Worm (Caenorhabditis elegans) whole organism, late embryonic: Measurements from ENCODE around the gene W06G6.10.

Experiments
- C08G9.2 ChIP-seq: sonication (generic microtip); optimal IDR thresholded peaks from 2 replicates; lab custom pipeline; 2016; ENCODE audit warnings: mild to moderate bottlenecking, missing genetic modification characterization, moderate library complexity, missing compliant biosample characterization
- ceh-24 ChIP-seq: sonication (generic microtip); optimal IDR thresholded peaks from 2 replicates; lab custom pipeline; 2016; ENCODE audit warnings: mild to moderate bottlenecking, missing genetic modification characterization, missing compliant biosample characterization
- ceh-31 ChIP-seq: sonication (generic microtip); optimal IDR thresholded peaks from 2 replicates; lab custom pipeline; 2016; ENCODE audit warnings: missing genetic modification characterization, missing compliant biosample characterization
- ceh-45 ChIP-seq: fragments of 200-800 bp; sonication (Bioruptor generic); IDR thresholded peaks from 2 replicates; pipeline ENCODE4 v1.3.6; 2022; ENCODE audit warnings: missing genetic modification reagents, missing genetic modification characterization, missing compliant biosample characterization
- ets-4 ChIP-seq: sonication (generic microtip); optimal IDR thresholded peaks from 2 replicates; lab custom pipeline; 2016; ENCODE audit warnings: missing genetic modification characterization, missing compliant biosample characterization
- eyg-1 ChIP-seq: sonication (generic microtip); optimal IDR thresholded peaks from 2 replicates; lab custom pipeline; 2016; ENCODE audit warnings: missing genotype, missing genetic modification characterization, missing compliant biosample characterization
- fkh-10 ChIP-seq: fragments of 150-350 bp; optimal IDR thresholded peaks from 2 replicates; lab custom pipeline; 2014; ENCODE audit warnings: missing biosample characterization, missing genetic modification reagents, missing genetic modification characterization
- nfya-1 ChIP-seq: sonication (generic microtip); optimal IDR thresholded peaks from 2 replicates; lab custom pipeline; 2017; ENCODE audit warnings: missing genetic modification characterization, mild to moderate bottlenecking, missing compliant biosample characterization, antibody characterized with exemption, moderate library complexity
- nhr-11 ChIP-seq: fragments of 150-350 bp; optimal IDR thresholded peaks from 2 replicates; lab custom pipeline; 2014; ENCODE audit warnings: missing biosample characterization, missing genetic modification characterization
- pha-2 ChIP-seq: sonication (generic microtip); optimal IDR thresholded peaks from 2 replicates; lab custom pipeline; 2017; ENCODE audit warnings: mild to moderate bottlenecking, missing genetic modification characterization, missing compliant biosample characterization
- sox-4 ChIP-seq: sonication (generic microtip); optimal IDR thresholded peaks from 2 replicates; lab custom pipeline; 2017; ENCODE audit warnings: mild to moderate bottlenecking, missing genetic modification characterization, inconsistent platforms, missing compliant biosample characterization
- syd-9 ChIP-seq: sonication (generic microtip); optimal IDR thresholded peaks from 2 replicates; lab custom pipeline; 2016; ENCODE audit warnings: mild to moderate bottlenecking, missing genetic modification characterization, moderate library complexity, missing compliant biosample characterization
- tbx-7 ChIP-seq: sonication (generic microtip); optimal IDR thresholded peaks from 2 replicates; lab custom pipeline; 2016; ENCODE audit warnings: missing genotype, missing genetic modification characterization, missing compliant biosample characterization
- unc-42 ChIP-seq: sonication (generic microtip); optimal IDR thresholded peaks from 2 replicates; lab custom pipeline; 2016; ENCODE audit warnings: missing genotype, missing genetic modification characterization, missing compliant biosample characterization

ce11 chrV:16617462-16617861 lies 29.5 kb downstream of the W06G6.10 start, which contains the start of gene Y70C5A.4:
- TF ChIP-seq ets-4 (tag; lab: Kevin White, UChicago) = no peak
- no peak for TF ChIP-seq ceh-45 (GFP tag; lab: Robert Waterston, UW)
- no peak for TF ChIP-seq sox-4
- TF ChIP-seq nhr-11 (tag; lab: Kevin White, UChicago) = no peak
- TF ChIP-seq pha-2 = no peak
- TF ChIP-seq nfya-1 (tag; lab: Kevin White, UChicago) = no peak
- no peak for TF ChIP-seq ceh-24 (tag; lab: Kevin White, UChicago)
- TF ChIP-seq tbx-7 = no peak
- no peak for TF ChIP-seq syd-9 (tag; lab: Kevin White, UChicago)
- TF ChIP-seq fkh-10 (GFP tag; lab: Kevin White, UChicago) = no peak
- TF ChIP-seq eyg-1 (tag; lab: Kevin White, UChicago) = no peak
- no peak for TF ChIP-seq ceh-31 (tag; lab: Kevin White, UChicago)
- TF ChIP-seq C08G9.2 (tag; lab: Kevin White, UChicago) = no peak
- TF ChIP-seq unc-42 (tag; lab: Kevin White, UChicago) = no peak
